Fruit fly (Drosophila melanogaster) S2 (cell line): ENCODE results near the gene CG7656.

ENCODE experiments used
- CG8478 ChIP-seq: fragments of >200 bp; optimal IDR thresholded peaks from 2 replicates; lab custom pipeline; 2018
- CTCF ChIP-seq, 2 experiments: fragments of >200 bp; optimal IDR thresholded peaks; 2 replicates each; lab custom pipeline; 2018

- TF ChIP-seq CTCF (optimal IDR thresholded peaks at IDR 0.05; lab: Kevin White, UChicago) = no peak
- TF ChIP-seq CG8478 = no peak
These were observed 5.4 kb upstream of the CG7656 start for dm6 chr3L:15593399-15593798.
